Worm (Caenorhabditis elegans): Measurements from ENCODE around the gene ifc-1.

DNA sequence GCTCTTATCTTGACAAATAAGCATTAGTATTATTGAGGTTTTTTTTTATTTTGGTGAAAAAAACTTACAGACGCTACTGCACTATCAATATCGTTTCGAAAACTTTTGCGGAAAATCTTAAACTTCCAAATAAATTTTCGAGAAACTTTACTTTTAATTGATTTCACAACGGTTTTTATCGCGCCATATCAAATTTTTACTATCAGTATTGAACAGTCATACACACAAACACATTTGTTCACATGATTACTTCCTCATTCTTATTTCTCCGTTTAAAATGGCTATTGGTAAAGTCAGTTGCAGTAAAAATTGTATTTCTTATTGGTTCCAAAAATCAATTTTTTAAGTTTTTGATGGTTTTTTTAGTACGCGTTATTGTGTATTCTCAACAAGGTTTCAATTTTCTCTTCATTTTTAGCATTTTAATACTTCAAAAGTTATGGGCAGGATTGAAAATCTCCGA is 15.0 kb downstream of the ifc-1 start, which contains the start of gene pals-32:
- TF ChIP-seq W03F9.2 (tag; optimal IDR thresholded peaks at IDR 0.05): peak; percentile 29
- TF ChIP-seq him-1 (tag; optimal IDR thresholded peaks at IDR 0.05): no peak
- no peak for TF ChIP-seq dao-5 (tag; optimal IDR thresholded peaks at IDR 0.05)
